Worm (Caenorhabditis elegans) whole organism, late embryonic: ENCODE results near the gene T25B9.6.
A peak's percentile ranks its signal among the peaks of the same experiment; 100 is the strongest.

Experiments
- C38D4.7 ChIP-seq: fragments of 200-800 bp; sonication (Bioruptor generic); optimal IDR thresholded peaks from 2 replicates; lab custom pipeline; 2018; ENCODE audit warnings: mild to moderate bottlenecking, missing genetic modification characterization, moderate library complexity, missing compliant biosample characterization
- K02D7.2 ChIP-seq: sonication (generic microtip); optimal IDR thresholded peaks from 2 replicates; lab custom pipeline; 2017; ENCODE audit warnings: mild to moderate bottlenecking, missing genetic modification characterization, missing compliant biosample characterization
- K09A11.1 ChIP-seq: sonication (generic microtip); optimal IDR thresholded peaks from 2 replicates; lab custom pipeline; 2017; ENCODE audit warnings: antibody characterized with exemption, mild to moderate bottlenecking, missing genetic modification characterization, missing compliant biosample characterization; ENCODE audit not compliant: insufficient read depth
- ceh-19 ChIP-seq: fragments of 200-800 bp; sonication (Bioruptor generic); optimal IDR thresholded peaks from 2 replicates; lab custom pipeline; 2018; ENCODE audit warnings: mild to moderate bottlenecking, missing genetic modification characterization, missing compliant biosample characterization
- ceh-2 ChIP-seq: sonication (generic microtip); optimal IDR thresholded peaks from 2 replicates; lab custom pipeline; 2016; ENCODE audit warnings: missing genotype, missing genetic modification characterization, missing compliant biosample characterization
- ceh-22 ChIP-seq: sonication (generic microtip); optimal IDR thresholded peaks from 2 replicates; lab custom pipeline; 2017; ENCODE audit warnings: missing biosample characterization, missing genetic modification characterization
- ceh-31 ChIP-seq: sonication (generic microtip); optimal IDR thresholded peaks from 2 replicates; lab custom pipeline; 2016; ENCODE audit warnings: missing genetic modification characterization, missing compliant biosample characterization
- ceh-45 ChIP-seq: fragments of 200-800 bp; sonication (Bioruptor generic); IDR thresholded peaks from 2 replicates; pipeline ENCODE4 v1.3.6; 2022; ENCODE audit warnings: missing genetic modification reagents, missing genetic modification characterization, missing compliant biosample characterization
- dmd-4 ChIP-seq: sonication (generic microtip); optimal IDR thresholded peaks from 2 replicates; lab custom pipeline; 2016; ENCODE audit warnings: borderline replicate concordance, missing genetic modification characterization, missing compliant biosample characterization
- dve-1 ChIP-seq: sonication (generic microtip); optimal IDR thresholded peaks from 2 replicates; lab custom pipeline; 2017; ENCODE audit warnings: antibody characterized with exemption, mild to moderate bottlenecking, missing genetic modification characterization, missing compliant biosample characterization
- elt-4 ChIP-seq: sonication (generic microtip); optimal IDR thresholded peaks from 2 replicates; lab custom pipeline; 2016; ENCODE audit warnings: missing genetic modification characterization, missing compliant biosample characterization
- fax-1 ChIP-seq: sonication (generic microtip); optimal IDR thresholded peaks from 2 replicates; lab custom pipeline; 2016; ENCODE audit warnings: missing genotype, missing genetic modification characterization, missing compliant biosample characterization
- fkh-10 ChIP-seq: fragments of 150-350 bp; optimal IDR thresholded peaks from 2 replicates; lab custom pipeline; 2014; ENCODE audit warnings: missing biosample characterization, missing genetic modification reagents, missing genetic modification characterization
- fkh-6 ChIP-seq: sonication (generic microtip); optimal IDR thresholded peaks from 2 replicates; lab custom pipeline; 2016; ENCODE audit warnings: missing genetic modification characterization, missing compliant biosample characterization
- hlh-30 ChIP-seq: sonication (generic microtip); optimal IDR thresholded peaks from 2 replicates; lab custom pipeline; 2017; ENCODE audit warnings: antibody characterized with exemption, missing genetic modification characterization, missing compliant biosample characterization; ENCODE audit not compliant: insufficient read depth
- hlh-6 ChIP-seq: sonication (generic microtip); optimal IDR thresholded peaks from 2 replicates; lab custom pipeline; 2016; ENCODE audit warnings: missing genotype, missing genetic modification characterization, missing compliant biosample characterization
- hlh-8 ChIP-seq: sonication (generic microtip); optimal IDR thresholded peaks from 2 replicates; lab custom pipeline; 2016; ENCODE audit warnings: missing genotype, missing genetic modification characterization, missing compliant biosample characterization
- madf-2 ChIP-seq: sonication (generic microtip); optimal IDR thresholded peaks from 2 replicates; lab custom pipeline; 2017; ENCODE audit warnings: missing genetic modification characterization, missing compliant biosample characterization
- mec-3 ChIP-seq: sonication (generic microtip); optimal IDR thresholded peaks from 2 replicates; lab custom pipeline; 2016; ENCODE audit warnings: borderline replicate concordance, missing genetic modification characterization, missing compliant biosample characterization
- nfya-1 ChIP-seq: sonication (generic microtip); optimal IDR thresholded peaks from 2 replicates; lab custom pipeline; 2017; ENCODE audit warnings: missing genetic modification characterization, mild to moderate bottlenecking, missing compliant biosample characterization, antibody characterized with exemption, moderate library complexity
- nhr-11 ChIP-seq: fragments of 150-350 bp; optimal IDR thresholded peaks from 2 replicates; lab custom pipeline; 2014; ENCODE audit warnings: missing biosample characterization, missing genetic modification characterization
- nhr-232 ChIP-seq: sonication (generic microtip); optimal IDR thresholded peaks from 2 replicates; lab custom pipeline; 2016; ENCODE audit warnings: missing genetic modification characterization, missing compliant biosample characterization
- npax-4 ChIP-seq: sonication (generic microtip); optimal IDR thresholded peaks from 2 replicates; lab custom pipeline; 2016; ENCODE audit warnings: missing genetic modification characterization, missing compliant biosample characterization
- odd-2 ChIP-seq: sonication (generic microtip); optimal IDR thresholded peaks from 2 replicates; lab custom pipeline; 2017; ENCODE audit warnings: antibody characterized with exemption, mild to moderate bottlenecking, missing genetic modification characterization, missing compliant biosample characterization
- pat-9 ChIP-seq: fragments of 200-800 bp; sonication (Bioruptor generic); optimal IDR thresholded peaks from 2 replicates; lab custom pipeline; 2018; ENCODE audit warnings: mild to moderate bottlenecking, missing genetic modification characterization, moderate library complexity, missing compliant biosample characterization
- pax-1 ChIP-seq: fragments of 150-350 bp; optimal IDR thresholded peaks from 2 replicates; lab custom pipeline; 2014; ENCODE audit warnings: missing biosample characterization, missing genetic modification characterization
- pha-4 ChIP-seq: fragments of 150-350 bp; optimal IDR thresholded peaks from 2 replicates; lab custom pipeline; 2018; ENCODE audit warnings: missing biosample characterization, missing genetic modification reagents, missing genetic modification characterization
- ref-2 ChIP-seq: sonication (generic microtip); optimal IDR thresholded peaks from 2 replicates; lab custom pipeline; 2016; ENCODE audit warnings: missing genetic modification characterization, missing compliant biosample characterization
- rnt-1 ChIP-seq: sonication (generic microtip); optimal IDR thresholded peaks from 2 replicates; lab custom pipeline; 2016; ENCODE audit warnings: missing genetic modification characterization, missing compliant biosample characterization
- sdc-2 ChIP-seq: sonication (generic microtip); optimal IDR thresholded peaks from 2 replicates; lab custom pipeline; 2016; ENCODE audit warnings: missing genotype, missing genetic modification characterization, missing compliant biosample characterization
- sox-2 ChIP-seq: fragments of 200-800 bp; sonication (Bioruptor generic); IDR thresholded peaks from 2 replicates; pipeline ENCODE4 v1.3.6; 2022; ENCODE audit warnings: missing genetic modification reagents, missing genetic modification characterization, missing compliant biosample characterization
- tbx-7 ChIP-seq: sonication (generic microtip); optimal IDR thresholded peaks from 2 replicates; lab custom pipeline; 2016; ENCODE audit warnings: missing genotype, missing genetic modification characterization, missing compliant biosample characterization
- ttx-3 ChIP-seq: sonication (generic microtip); optimal IDR thresholded peaks from 2 replicates; lab custom pipeline; 2016; ENCODE audit warnings: missing genetic modification reagents, missing genetic modification characterization, missing compliant biosample characterization
- unc-42 ChIP-seq: sonication (generic microtip); optimal IDR thresholded peaks from 2 replicates; lab custom pipeline; 2016; ENCODE audit warnings: missing genotype, missing genetic modification characterization, missing compliant biosample characterization
- zip-5 ChIP-seq: sonication (generic microtip); optimal IDR thresholded peaks from 2 replicates; lab custom pipeline; 2016; ENCODE audit warnings: missing genetic modification characterization, missing compliant biosample characterization
- ztf-16 ChIP-seq: sonication (generic microtip); optimal IDR thresholded peaks from 2 replicates; lab custom pipeline; 2017; ENCODE audit warnings: missing genetic modification characterization, missing compliant biosample characterization

The T25B9.6 gene

DNA sequence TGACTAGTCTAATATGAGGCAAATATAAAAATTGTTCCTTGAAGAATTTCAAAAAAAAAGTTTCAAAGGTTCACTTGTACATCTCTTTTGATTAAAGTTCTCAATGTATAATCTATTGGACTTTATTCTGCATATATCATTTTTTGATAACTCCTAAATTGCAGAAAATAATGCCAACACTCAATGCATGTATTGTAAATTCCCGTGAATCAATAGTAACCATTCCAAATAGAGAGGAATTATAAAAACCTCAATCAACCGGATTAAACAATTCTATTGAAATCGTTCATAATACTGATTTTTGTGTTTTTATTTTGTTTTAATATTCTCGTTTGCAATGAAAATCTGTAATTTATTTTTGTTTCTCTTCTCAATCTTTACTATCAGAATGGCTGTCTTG is 7.1 kb downstream of the T25B9.6 start, which contains the start of gene T25B9.12:
Gene T25B9.12, plus strand, starts transcription at position 301 of the 400 bp plus-strand sequence.
- no peak for TF ChIP-seq hlh-8
- TF ChIP-seq hlh-6: no peak
- no peak for TF ChIP-seq zip-5
- TF ChIP-seq K09A11.1 (tag; lab: Kevin White, UChicago): no peak
- no peak for TF ChIP-seq nhr-232 (tag; lab: Kevin White, UChicago)
- TF ChIP-seq mec-3 (tag; lab: Kevin White, UChicago): no peak
- no peak for TF ChIP-seq npax-4
- TF ChIP-seq hlh-30 (tag; lab: Kevin White, UChicago): no peak
- no peak for TF ChIP-seq ceh-45
- no peak for TF ChIP-seq ztf-16

ce11 chrIV:10766071-10766470 is 8.1 kb downstream of the T25B9.6 start:
- TF ChIP-seq tbx-7 (tag; lab: Kevin White, UChicago): no peak
- TF ChIP-seq dmd-4 (tag; lab: Kevin White, UChicago): no peak
- no peak for TF ChIP-seq npax-4
- no peak for TF ChIP-seq fkh-6
- TF ChIP-seq sox-2 (GFP tag; lab: Robert Waterston, UW): no peak
- no peak for TF ChIP-seq ceh-22
- no peak for TF ChIP-seq madf-2
- no peak for TF ChIP-seq K02D7.2 (tag; lab: Kevin White, UChicago)
- no peak for TF ChIP-seq zip-5
- no peak for TF ChIP-seq dve-1 (tag; lab: Kevin White, UChicago)
- TF ChIP-seq fkh-10 (GFP tag; lab: Kevin White, UChicago): no peak
- TF ChIP-seq C38D4.7 (GFP tag; lab: Kevin White, UChicago): no peak
- no peak for TF ChIP-seq ref-2 (tag; lab: Kevin White, UChicago)
- TF ChIP-seq elt-4 (tag; lab: Kevin White, UChicago): no peak
- TF ChIP-seq, all 69 proteins: peak for 0

- TF ChIP-seq ceh-31 (tag; lab: Kevin White, UChicago) (no peak), ceh-22 (no peak), odd-2 (tag; lab: Kevin White, UChicago) (no peak), ceh-19 (no peak), mec-3 (tag; lab: Kevin White, UChicago) (no peak), ceh-2 (tag; lab: Kevin White, UChicago) (no peak), unc-42 (tag; lab: Kevin White, UChicago) (peak; percentile 33), nhr-232 (tag; lab: Kevin White, UChicago) (no peak)
Observed at ce11 chrIV:10768146-10768636, 10.2 kb downstream of the T25B9.6 start, which contains the start of gene T25B9.8. Gene T25B9.8, minus strand, starts transcription at chrIV:10768196.

DNA sequence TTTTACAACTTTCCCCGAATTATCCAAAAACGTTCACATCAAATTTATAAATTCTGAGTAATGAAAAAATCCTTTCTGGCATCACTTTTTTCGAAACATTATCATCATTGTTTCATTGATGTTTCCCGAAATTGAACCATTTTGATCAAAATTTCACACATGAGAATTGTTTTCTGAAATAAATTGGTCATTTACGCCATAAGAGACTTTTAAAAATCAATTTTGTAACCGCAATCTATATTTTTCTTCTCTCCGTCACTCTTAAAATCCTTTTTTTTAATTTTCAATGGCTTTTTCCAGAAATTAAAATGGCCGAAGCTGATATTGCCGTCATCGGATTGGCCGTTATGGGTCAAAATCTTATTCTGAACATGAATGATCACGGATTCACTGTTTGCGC is 11.4 kb downstream of the T25B9.6 start, which contains the start of gene T25B9.9:
Gene T25B9.9, plus strand, starts transcription at position 301 of the 400 bp plus-strand sequence.
- no peak for TF ChIP-seq dve-1 (tag; lab: Kevin White, UChicago)
- TF ChIP-seq fax-1 (tag; lab: Kevin White, UChicago): no peak
- TF ChIP-seq nhr-11 (tag; lab: Kevin White, UChicago): no peak
- no peak for TF ChIP-seq pha-4 (tag; lab: Kevin White, UChicago)
- no peak for TF ChIP-seq madf-2
- no peak for TF ChIP-seq sox-2 (GFP tag; lab: Robert Waterston, UW)
- no peak for TF ChIP-seq nfya-1 (tag; lab: Kevin White, UChicago)
- TF ChIP-seq rnt-1 (tag; lab: Kevin White, UChicago): no peak
- no peak for TF ChIP-seq odd-2 (tag; lab: Kevin White, UChicago)
- TF ChIP-seq sdc-2 (tag; lab: Kevin White, UChicago): no peak
- no peak for TF ChIP-seq zip-5
- TF ChIP-seq pat-9 (tag; lab: Kevin White, UChicago): no peak
- no peak for TF ChIP-seq pax-1 (tag; lab: Kevin White, UChicago)
- no peak for TF ChIP-seq fkh-6
- TF ChIP-seq ttx-3 (tag; lab: Kevin White, UChicago): no peak
